Fruit fly (Drosophila melanogaster) whole organism, embryonic: Measurements from ENCODE around the gene Ppi1.

ENCODE experiments used
- ATbp ChIP-seq: fragments of 200-800 bp; sonication (Bioruptor generic); optimal IDR thresholded peaks from 2 replicates; lab custom pipeline; 2017; ENCODE audit warnings: missing biosample characterization, mild to moderate bottlenecking, missing genetic modification characterization, missing genetic modification reagents
- CG1024 ChIP-seq: fragments of 200-800 bp; sonication (Bioruptor generic); IDR thresholded peaks from 2 replicates; pipeline ENCODE4 v1.3.6; 2022; ENCODE audit warnings: missing biosample characterization, missing genetic modification characterization
- CG10565 ChIP-seq: fragments of 200-800 bp; sonication (Bioruptor generic); optimal IDR thresholded peaks from 3 replicates; lab custom pipeline; 2016; ENCODE audit warnings: missing biosample characterization, mild to moderate bottlenecking, missing genetic modification characterization
- CG10979 ChIP-seq: fragments of 200-800 bp; sonication (Bioruptor generic); optimal IDR thresholded peaks from 2 replicates; lab custom pipeline; 2018; ENCODE audit warnings: missing biosample characterization, mild to moderate bottlenecking, missing genetic modification characterization, moderate library complexity
- CG11696 ChIP-seq: fragments of 200-800 bp; sonication (Bioruptor generic); IDR thresholded peaks from 2 replicates; pipeline ENCODE4 v1.3.6; 2022; ENCODE audit warnings: missing biosample characterization, missing genetic modification characterization
- CG13894 ChIP-seq: fragments of 200-800 bp; sonication (Bioruptor generic); optimal IDR thresholded peaks from 3 replicates; lab custom pipeline; 2018; ENCODE audit warnings: missing biosample characterization, mild to moderate bottlenecking, missing genetic modification characterization, moderate library complexity
- CG14014 ChIP-seq: fragments of 200-800 bp; sonication (Bioruptor generic); IDR thresholded peaks from 2 replicates; pipeline ENCODE4 v1.3.6; 2022; ENCODE audit warnings: missing biosample characterization, missing genetic modification characterization
- CG17385 ChIP-seq: fragments of 200-800 bp; sonication (Bioruptor generic); optimal IDR thresholded peaks from 3 replicates; lab custom pipeline; 2018; ENCODE audit warnings: missing biosample characterization, mild to moderate bottlenecking, missing genetic modification characterization
- CG2875 ChIP-seq: fragments of 200-800 bp; sonication (Bioruptor generic); optimal IDR thresholded peaks from 2 replicates; lab custom pipeline; 2017; ENCODE audit warnings: missing biosample characterization, mild to moderate bottlenecking, missing genetic modification characterization, missing genetic modification reagents
- CG30020 ChIP-seq: fragments of 200-800 bp; optimal IDR thresholded peaks from 2 replicates; lab custom pipeline; 2019; ENCODE audit warnings: missing biosample characterization, mild to moderate bottlenecking, missing genetic modification characterization, moderate library complexity
- CG32772 ChIP-seq: fragments of 200-800 bp; sonication (Bioruptor generic); IDR thresholded peaks from 2 replicates; pipeline ENCODE4 v1.3.6; 2022; ENCODE audit warnings: missing biosample characterization, missing genetic modification characterization
- CG3726 ChIP-seq: fragments of 200-800 bp; sonication (Bioruptor generic); IDR thresholded peaks from 3 replicates; pipeline ENCODE4, ENCODE4 v1.3.6; 2022; ENCODE audit warnings: missing biosample characterization, missing genetic modification characterization
- CG3847 ChIP-seq: fragments of 200-800 bp; sonication (Bioruptor generic); IDR thresholded peaks from 2 replicates; pipeline ENCODE4 v1.3.6; 2022; ENCODE audit warnings: missing biosample characterization, missing genetic modification characterization
- CG4282 ChIP-seq: fragments of 200-800 bp; sonication (Bioruptor generic); optimal IDR thresholded peaks from 2 replicates; lab custom pipeline; 2016; ENCODE audit warnings: missing biosample characterization, missing genetic modification characterization
- CG6683 ChIP-seq: fragments of 200-800 bp; sonication (Bioruptor generic); optimal IDR thresholded peaks from 2 replicates; lab custom pipeline; 2017; ENCODE audit warnings: missing biosample characterization, mild to moderate bottlenecking, missing genetic modification characterization, missing genetic modification reagents
- Dfd ChIP-seq, 2 experiments: fragments of >200 bp; optimal IDR thresholded peaks; 2 replicates each; lab custom pipeline; 2017; ENCODE audit warnings: missing biosample characterization in 2 of 2, missing genetic modification characterization in 2 of 2
- Dll ChIP-seq: fragments of 200-800 bp; sonication (Bioruptor generic); IDR thresholded peaks from 4 replicates; pipeline ENCODE4 v1.3.6; 2022; ENCODE audit warnings: missing biosample characterization, missing genetic modification characterization; ENCODE audit not compliant: partially characterized antibody
- Drgx ChIP-seq: fragments of 200-800 bp; sonication (Bioruptor generic); IDR thresholded peaks from 2 replicates; pipeline ENCODE4 v1.3.6; 2022; ENCODE audit warnings: missing biosample characterization, missing genetic modification characterization
- E2f2 ChIP-seq: fragments of 200-800 bp; sonication (Bioruptor generic); IDR thresholded peaks from 2 replicates; pipeline ENCODE4 v1.3.6; 2022; ENCODE audit warnings: missing biosample characterization, missing genetic modification characterization
- Hand ChIP-seq: fragments of 200-800 bp; sonication (Bioruptor generic); optimal IDR thresholded peaks from 2 replicates; lab custom pipeline; 2017; ENCODE audit warnings: mild to moderate bottlenecking, missing biosample characterization, missing genetic modification reagents, missing genetic modification characterization
- Hr39 ChIP-seq: fragments of >200 bp; optimal IDR thresholded peaks from 2 replicates; lab custom pipeline; 2017
- Lpt ChIP-seq: fragments of >200 bp; optimal IDR thresholded peaks from 2 replicates; lab custom pipeline; 2018; ENCODE audit warnings: missing biosample characterization, missing genetic modification characterization
- Med ChIP-seq: fragments of 200-800 bp; sonication (Bioruptor generic); peaks from one replicate; lab custom pipeline; 2016; ENCODE audit warnings: missing biosample characterization, missing genetic modification characterization, mild to moderate bottlenecking, inconsistent platforms, moderate library complexity
- Meics ChIP-seq: fragments of 200-800 bp; sonication (Bioruptor generic); optimal IDR thresholded peaks from 2 replicates; lab custom pipeline; 2017; ENCODE audit warnings: missing biosample characterization, mild to moderate bottlenecking, missing genetic modification characterization
- NFAT ChIP-seq: fragments of 200-800 bp; sonication (Bioruptor generic); IDR thresholded peaks from 2 replicates; pipeline ENCODE4 v1.3.6; 2022; ENCODE audit warnings: missing biosample characterization, missing genetic modification characterization
- Pdp1 ChIP-seq, 2 experiments: fragments of 200-800 bp; sonication (Bioruptor generic); optimal IDR thresholded peaks; 3 replicates each; lab custom pipeline; 2016; ENCODE audit warnings: missing biosample characterization in 2 of 2, missing genetic modification characterization in 2 of 2, mild to moderate bottlenecking in 1 of 2, moderate library complexity in 1 of 2
- Trl ChIP-seq, 3 experiments: fragments of >200 bp in 2 of 3; fragments of 200-800 bp in 1 of 3; sonication (Bioruptor generic) in 1 of 3; optimal IDR thresholded peaks; 2 replicates in 1 of 3; 3 replicates in 2 of 3; lab custom pipeline; 2016 to 2017; ENCODE audit warnings: missing biosample characterization in 1 of 3, missing genetic modification characterization in 1 of 3
- abd-A ChIP-seq: fragments of 200-800 bp; sonication (Bioruptor generic); optimal IDR thresholded peaks from 3 replicates; lab custom pipeline; 2019; ENCODE audit warnings: missing biosample characterization, mild to moderate bottlenecking, missing genetic modification characterization, moderate library complexity
- bbx ChIP-seq: fragments of 200-800 bp; sonication (Bioruptor generic); IDR thresholded peaks from 2 replicates; pipeline ENCODE4 v1.3.6; 2022; ENCODE audit warnings: missing biosample characterization, missing genetic modification characterization; ENCODE audit not compliant: partially characterized antibody
- cg ChIP-seq: fragments of 200-800 bp; sonication (Bioruptor generic); optimal IDR thresholded peaks from 3 replicates; lab custom pipeline; 2019; ENCODE audit warnings: missing biosample characterization, mild to moderate bottlenecking, missing genetic modification characterization, moderate library complexity
- chinmo ChIP-seq: fragments of 200-800 bp; sonication (Bioruptor generic); IDR thresholded peaks from 4 replicates; pipeline ENCODE4 v1.3.6; 2022; ENCODE audit warnings: missing biosample characterization, missing genetic modification characterization; ENCODE audit not compliant: partially characterized antibody
- crol ChIP-seq: fragments of 200-800 bp; sonication (Bioruptor generic); IDR thresholded peaks from 2 replicates; pipeline ENCODE4 v1.3.6; 2022; ENCODE audit warnings: missing biosample characterization, missing genetic modification characterization
- dm ChIP-seq: fragments of 200-800 bp; sonication (Bioruptor generic); optimal IDR thresholded peaks from 3 replicates; lab custom pipeline; 2016; ENCODE audit warnings: missing biosample characterization, missing genetic modification characterization
- dmrt99B ChIP-seq: fragments of 200-800 bp; sonication (Bioruptor generic); optimal IDR thresholded peaks from 2 replicates; lab custom pipeline; 2018; ENCODE audit warnings: missing biosample characterization, mild to moderate bottlenecking, missing genetic modification characterization, moderate library complexity
- hth ChIP-seq: fragments of >200 bp; optimal IDR thresholded peaks from 2 replicates; lab custom pipeline; 2017; ENCODE audit warnings: inconsistent platforms
- mirr ChIP-seq: fragments of 200-800 bp; sonication (Bioruptor generic); optimal IDR thresholded peaks from 3 replicates; lab custom pipeline; 2018; ENCODE audit warnings: missing biosample characterization, mild to moderate bottlenecking, missing genetic modification characterization
- nom ChIP-seq: fragments of 200-800 bp; sonication (Bioruptor generic); optimal IDR thresholded peaks from 2 replicates; lab custom pipeline; 2017; ENCODE audit warnings: missing biosample characterization, missing genetic modification characterization, mild to moderate bottlenecking, moderate library complexity, missing genetic modification reagents
- prd ChIP-seq, 3 experiments: fragments of >200 bp in 2 of 3; fragments of 200-800 bp in 1 of 3; sonication (Bioruptor generic) in 1 of 3; optimal IDR thresholded peaks in 2 of 3; IDR thresholded peaks in 1 of 3; 2 replicates in 2 of 3; 3 replicates in 1 of 3; pipeline versions ENCODE4 v1.3.6 to Lab custom; 2017 to 2022; ENCODE audit warnings: missing biosample characterization in 1 of 3, missing genetic modification characterization in 1 of 3
- scrt ChIP-seq: fragments of 200-800 bp; sonication (Bioruptor generic); optimal IDR thresholded peaks from 2 replicates; lab custom pipeline; 2018; ENCODE audit warnings: missing biosample characterization, mild to moderate bottlenecking, missing genetic modification characterization, moderate library complexity
- sens ChIP-seq: fragments of 200-800 bp; sonication (Bioruptor generic); peaks from one replicate; lab custom pipeline; 2016; ENCODE audit warnings: missing biosample characterization, missing genetic modification characterization
- sim ChIP-seq: fragments of 200-800 bp; sonication (Bioruptor generic); IDR thresholded peaks from 2 replicates; pipeline ENCODE4 v1.3.6; 2022; ENCODE audit warnings: missing biosample characterization, missing genetic modification characterization

Gene Ppi1

dm6 chr3R:30101389-30101935 is 27.5 kb downstream of the Ppi1 start:
- TF ChIP-seq Med (peak; percentile 51), Dfd (GFP tag; optimal IDR thresholded peaks at IDR 0.05; lab: Kevin White, UChicago) (no peak), CG11696 (GFP tag; lab: Robert Waterston, UW) (peak; percentile 70), Lpt (GFP tag; lab: Kevin White, UChicago) (no peak), NFAT (GFP tag; lab: Robert Waterston, UW) (no peak), Drgx (GFP tag; lab: Robert Waterston, UW) (peak; percentile 52), prd (optimal IDR thresholded peaks at IDR 0.05; lab: Kevin White, UChicago) (no peak), prd (GFP tag; IDR thresholded peaks at IDR 0.05; lab: Robert Waterston, UW) (peak; percentile 27; the same call in 1 of the 3 replicates)
- TF ChIP-seq, all 482 proteins: peak for 4

dm6 chr3R:30100976-30101332 is 28.0 kb downstream of the Ppi1 start:
- TF ChIP-seq CG3726 (GFP tag; lab: Robert Waterston, UW), result no peak
- TF ChIP-seq nom, result no peak
- TF ChIP-seq CG3847 (GFP tag; lab: Robert Waterston, UW), result no peak
- TF ChIP-seq cg (GFP tag; lab: Kevin White, UChicago), result no peak
- no peak for TF ChIP-seq hth (lab: Kevin White, UChicago)
- no peak for TF ChIP-seq dm (GFP tag; lab: Kevin White, UChicago)
- no peak for TF ChIP-seq E2f2
- no peak for TF ChIP-seq CG10979 (tag; lab: Kevin White, UChicago)
- TF ChIP-seq Drgx (GFP tag; lab: Robert Waterston, UW), result 0 out of 2 replicates have a peak, but pooled peaks have one; percentile 13
- TF ChIP-seq CG14014 (GFP tag; lab: Robert Waterston, UW), result no peak
- no peak for TF ChIP-seq Hand (GFP tag; lab: Kevin White, UChicago)
- no peak for TF ChIP-seq bbx (GFP tag; lab: Robert Waterston, UW)
- TF ChIP-seq CG32772 (GFP tag; lab: Robert Waterston, UW), result no peak
- TF ChIP-seq CG4282 (GFP tag; lab: Kevin White, UChicago), result no peak
- TF ChIP-seq CG10565 (GFP tag; lab: Kevin White, UChicago), result no peak
- peak in 1 of 2 experiments; percentile 11 for TF ChIP-seq Pdp1 (GFP tag; optimal IDR thresholded peaks at IDR 0.05; lab: Kevin White, UChicago)

dm6 chr3R:30100325-30100975 is 28.5 kb downstream of the Ppi1 start:
- TF ChIP-seq Meics (GFP tag; lab: Kevin White, UChicago), result no peak
- 0 out of 4 replicates have a peak, but pooled peaks have one; percentile 35 for TF ChIP-seq chinmo (GFP tag; lab: Robert Waterston, UW)
- no peak for TF ChIP-seq scrt
- peak in 1 of 2 experiments; percentile 11 for TF ChIP-seq Trl (optimal IDR thresholded peaks at IDR 0.05; lab: Kevin White, UChicago)
- TF ChIP-seq Trl (GFP tag; optimal IDR thresholded peaks at IDR 0.05; lab: Kevin White, UChicago), result no peak
- peak; percentile 80 for TF ChIP-seq crol (GFP tag; lab: Robert Waterston, UW)
- TF ChIP-seq Dll (GFP tag; lab: Robert Waterston, UW), result no peak
- no peak for TF ChIP-seq sim (GFP tag; lab: Robert Waterston, UW)
- no peak for TF ChIP-seq mirr (GFP tag; lab: Kevin White, UChicago)
- peak; percentile 12 for TF ChIP-seq CG17385
- peak; percentile 44 for TF ChIP-seq Med
- TF ChIP-seq CG13894 (tag; lab: Kevin White, UChicago), result no peak
- no peak for TF ChIP-seq ATbp
- TF ChIP-seq CG1024 (GFP tag; lab: Robert Waterston, UW), result no peak
- TF ChIP-seq sens (GFP tag; lab: Kevin White, UChicago), result peak; percentile 66
- no peak for TF ChIP-seq CG2875
- TF ChIP-seq cg (GFP tag; lab: Kevin White, UChicago), result peak; percentile 4
- peak; percentile 79 for TF ChIP-seq Hr39 (lab: Kevin White, UChicago)
- TF ChIP-seq dmrt99B (tag; lab: Kevin White, UChicago), result no peak
- no peak for TF ChIP-seq CG6683
- no peak for TF ChIP-seq CG30020 (tag; lab: Kevin White, UChicago)
- TF ChIP-seq abd-A (tag; lab: Kevin White, UChicago), result peak; percentile 82
- TF ChIP-seq, all 482 proteins: peak for 9
